Worm (Caenorhabditis elegans) whole organism, L4 larva: ENCODE results near the gene ceh-48.

Experiments
- F10B5.3 ChIP-seq: sonication (generic microtip); optimal IDR thresholded peaks from 2 replicates; lab custom pipeline; 2016; ENCODE audit warnings: mild to moderate bottlenecking, missing genetic modification characterization, missing compliant biosample characterization
- F26F4.8 ChIP-seq: fragments of 200-800 bp; sonication (Bioruptor generic); conservative IDR thresholded peaks from 2 replicates; pipeline ENCODE4 v1.3.6; 2022; ENCODE audit warnings: missing genetic modification characterization, missing compliant biosample characterization
- F37D6.2 ChIP-seq: sonication (generic microtip); optimal IDR thresholded peaks from 2 replicates; lab custom pipeline; 2016; ENCODE audit warnings: mild to moderate bottlenecking, missing genetic modification characterization, missing compliant biosample characterization
- F44E2.7 ChIP-seq: fragments of 200-800 bp; sonication (Bioruptor generic); IDR thresholded peaks from 2 replicates; pipeline ENCODE4 v2.1.2; 2022; ENCODE audit warnings: missing genetic modification characterization, missing compliant biosample characterization
- F49E8.2 ChIP-seq: sonication (generic microtip); optimal IDR thresholded peaks from 2 replicates; lab custom pipeline; 2016; ENCODE audit warnings: missing compliant biosample characterization, mild to moderate bottlenecking, missing genetic modification characterization, borderline replicate concordance
- T26A8.4 ChIP-seq: fragments of 200-800 bp; sonication (Bioruptor generic); IDR thresholded peaks from 2 replicates; pipeline ENCODE4 v1.3.6; 2022; ENCODE audit warnings: missing genetic modification characterization, missing compliant biosample characterization
- Y105C5A.15 ChIP-seq: fragments of 200-800 bp; sonication (Bioruptor generic); IDR thresholded peaks from 2 replicates; pipeline ENCODE4 v1.3.6; 2022; ENCODE audit warnings: missing genetic modification characterization, missing compliant biosample characterization
- Y48G9A.11 ChIP-seq: fragments of 200-800 bp; sonication (Bioruptor generic); IDR thresholded peaks from 2 replicates; pipeline ENCODE4 v1.3.6; 2022; ENCODE audit warnings: missing genetic modification reagents, missing genetic modification characterization, missing compliant biosample characterization
- Y75B8A.6 ChIP-seq: fragments of 200-800 bp; sonication (Bioruptor generic); IDR thresholded peaks from 2 replicates; pipeline ENCODE4 v1.3.6; 2022; ENCODE audit warnings: missing genetic modification reagents, missing genetic modification characterization, missing compliant biosample characterization
- ZK546.5 ChIP-seq, 2 experiments: sonication (generic microtip); optimal IDR thresholded peaks; 2 replicates each; lab custom pipeline; 2017; ENCODE audit warnings: missing biosample characterization in 2 of 2, missing genetic modification characterization in 2 of 2
- aha-1 ChIP-seq: fragments of 150-350 bp; peaks from one replicate; lab custom pipeline; 2014; ENCODE audit warnings: missing biosample characterization, missing genetic modification characterization
- ama-1 ChIP-seq: fragments of 150-350 bp; optimal IDR thresholded peaks from 2 replicates; lab custom pipeline; 2014; ENCODE audit warnings: inconsistent platforms, mixed read lengths
- ceh-20 ChIP-seq: fragments of 200-800 bp; sonication (Bioruptor generic); IDR thresholded peaks from 2 replicates; pipeline ENCODE4 v1.3.6; 2022; ENCODE audit warnings: missing genetic modification reagents, missing genetic modification characterization, missing compliant biosample characterization
- ceh-62 ChIP-seq: sonication (generic microtip); optimal IDR thresholded peaks from 2 replicates; lab custom pipeline; 2017; ENCODE audit warnings: missing biosample characterization, missing genetic modification characterization
- ces-1 ChIP-seq: fragments of 150-350 bp; sonication (generic microtip); optimal IDR thresholded peaks from 4 replicates; lab custom pipeline; 2014; ENCODE audit warnings: missing biosample characterization, missing genetic modification reagents, missing genetic modification characterization
- daf-16 ChIP-seq, 3 experiments: sonication (generic microtip); optimal IDR thresholded peaks; 2 replicates each; lab custom pipeline; 2016 to 2017; ENCODE audit warnings: missing genetic modification characterization in 3 of 3, missing genetic modification reagents in 3 of 3, mild to moderate bottlenecking in 2 of 3, missing compliant biosample characterization in 2 of 3, missing biosample characterization in 1 of 3, moderate library complexity in 1 of 3
- dmd-6 ChIP-seq: fragments of 200-800 bp; sonication (Bioruptor generic); IDR thresholded peaks from 2 replicates; pipeline ENCODE4 v1.3.6; 2022; ENCODE audit warnings: missing genetic modification reagents, missing genetic modification characterization, missing compliant biosample characterization
- dmd-9 ChIP-seq: fragments of 200-800 bp; sonication (Bioruptor generic); IDR thresholded peaks from 2 replicates; pipeline ENCODE4 v1.3.6; 2022; ENCODE audit warnings: missing genetic modification reagents, missing genetic modification characterization, missing compliant biosample characterization
- dpl-1 ChIP-seq: fragments of 150-350 bp; optimal IDR thresholded peaks from 2 replicates; lab custom pipeline; 2014; ENCODE audit warnings: missing biosample characterization, missing genetic modification reagents, missing genetic modification characterization
- dve-1 ChIP-seq: sonication (generic microtip); optimal IDR thresholded peaks from 2 replicates; lab custom pipeline; 2017; ENCODE audit warnings: antibody characterized with exemption, mild to moderate bottlenecking, missing genetic modification characterization, missing compliant biosample characterization; ENCODE audit not compliant: insufficient read depth
- egl-43 ChIP-seq: fragments of 200-800 bp; sonication (Bioruptor generic); IDR thresholded peaks from 2 replicates; pipeline ENCODE4 v1.3.6; 2022; ENCODE audit warnings: missing genetic modification reagents, missing genetic modification characterization, missing compliant biosample characterization
- fos-1 ChIP-seq: fragments of 150-350 bp; optimal IDR thresholded peaks from 2 replicates; lab custom pipeline; 2014; ENCODE audit warnings: missing biosample characterization, missing genetic modification characterization
- hlh-11 ChIP-seq: fragments of 200-800 bp; sonication (Bioruptor generic); optimal IDR thresholded peaks from 2 replicates; lab custom pipeline; 2018; ENCODE audit warnings: mild to moderate bottlenecking, missing genetic modification characterization, missing compliant biosample characterization
- hlh-30 ChIP-seq: sonication (generic microtip); optimal IDR thresholded peaks from 2 replicates; lab custom pipeline; 2017; ENCODE audit warnings: antibody characterized with exemption, mild to moderate bottlenecking, missing genetic modification characterization, missing compliant biosample characterization; ENCODE audit not compliant: insufficient read depth
- hmg-1.1 ChIP-seq: fragments of 200-800 bp; sonication (Bioruptor generic); IDR thresholded peaks from 2 replicates; pipeline ENCODE4 v1.3.6; 2022; ENCODE audit warnings: missing genetic modification reagents, missing genetic modification characterization, missing compliant biosample characterization
- lim-7 ChIP-seq: fragments of 200-800 bp; sonication (Bioruptor generic); IDR thresholded peaks from 2 replicates; pipeline ENCODE4 v1.3.6; 2022; ENCODE audit warnings: missing genetic modification characterization, missing compliant biosample characterization
- lin-15B ChIP-seq: fragments of 150-350 bp; sonication (generic microtip); optimal IDR thresholded peaks from 3 replicates; lab custom pipeline; 2014; ENCODE audit warnings: missing biosample characterization, missing genetic modification characterization
- lin-38 ChIP-seq: fragments of 200-800 bp; sonication (Bioruptor generic); IDR thresholded peaks from 2 replicates; pipeline ENCODE4 v1.3.6; 2022; ENCODE audit warnings: missing genetic modification reagents, missing genetic modification characterization, missing compliant biosample characterization
- lsy-2 ChIP-seq, 2 experiments: fragments of 150-350 bp in 1 of 2; sonication (generic microtip) in 1 of 2; optimal IDR thresholded peaks; 2 replicates each; lab custom pipeline; 2014 to 2017; ENCODE audit warnings: missing biosample characterization in 2 of 2, missing genetic modification characterization in 2 of 2
- madf-5 ChIP-seq, 2 experiments: fragments of 200-800 bp; sonication (Bioruptor generic); IDR thresholded peaks; 2 replicates each; pipeline ENCODE4 v1.3.6; 2022; ENCODE audit warnings: missing compliant biosample characterization in 2 of 2, missing genetic modification characterization in 2 of 2
- mdt-29 ChIP-seq: fragments of 200-800 bp; sonication (Bioruptor generic); IDR thresholded peaks from 2 replicates; pipeline ENCODE4 v1.3.6; 2022; ENCODE audit warnings: missing genetic modification reagents, missing genetic modification characterization, missing compliant biosample characterization
- mes-2 ChIP-seq: sonication (generic microtip); optimal IDR thresholded peaks from 2 replicates; lab custom pipeline; 2016; ENCODE audit warnings: missing genotype, mild to moderate bottlenecking, missing genetic modification characterization, missing compliant biosample characterization; ENCODE audit not compliant: poor library complexity, severe bottlenecking
- nhr-102 ChIP-seq: sonication (generic microtip); optimal IDR thresholded peaks from 2 replicates; lab custom pipeline; 2016; ENCODE audit warnings: mild to moderate bottlenecking, missing genetic modification characterization, moderate library complexity, missing compliant biosample characterization
- nhr-111 ChIP-seq: fragments of 200-800 bp; sonication (Bioruptor generic); optimal IDR thresholded peaks from 2 replicates; lab custom pipeline; 2018; ENCODE audit warnings: mild to moderate bottlenecking, missing genetic modification characterization, missing compliant biosample characterization
- nhr-237 ChIP-seq: sonication (generic microtip); optimal IDR thresholded peaks from 2 replicates; lab custom pipeline; 2017; ENCODE audit warnings: missing biosample characterization, missing genetic modification characterization
- nhr-25 ChIP-seq: sonication (generic microtip); optimal IDR thresholded peaks from 2 replicates; lab custom pipeline; 2017; ENCODE audit warnings: missing genetic modification characterization, mild to moderate bottlenecking, missing compliant biosample characterization, antibody characterized with exemption, moderate library complexity, borderline replicate concordance; ENCODE audit not compliant: insufficient read depth
- nhr-41 ChIP-seq: fragments of 200-800 bp; sonication (Bioruptor generic); IDR thresholded peaks from 2 replicates; pipeline ENCODE4 v1.3.6; 2022; ENCODE audit warnings: missing genetic modification reagents, missing genetic modification characterization, missing compliant biosample characterization
- nhr-42 ChIP-seq: fragments of 200-800 bp; sonication (Bioruptor generic); IDR thresholded peaks from 2 replicates; pipeline ENCODE4 v1.3.6; 2022; ENCODE audit warnings: missing genetic modification characterization, missing compliant biosample characterization
- nhr-76 ChIP-seq: fragments of 150-350 bp; optimal IDR thresholded peaks from 2 replicates; lab custom pipeline; 2014; ENCODE audit warnings: missing biosample characterization, missing genetic modification characterization
- php-3 ChIP-seq: fragments of 200-800 bp; sonication (Bioruptor generic); IDR thresholded peaks from 2 replicates; pipeline ENCODE4 v1.3.6; 2022; ENCODE audit warnings: missing genetic modification reagents, missing genetic modification characterization, missing compliant biosample characterization
- sdz-12 ChIP-seq: fragments of 200-800 bp; sonication (Bioruptor generic); optimal IDR thresholded peaks from 2 replicates; lab custom pipeline; 2018; ENCODE audit warnings: mild to moderate bottlenecking, missing genetic modification characterization, missing compliant biosample characterization
- snpc-1.2 ChIP-seq: fragments of 200-800 bp; sonication (Bioruptor generic); IDR thresholded peaks from 2 replicates; pipeline ENCODE4 v1.3.6; 2022; ENCODE audit warnings: missing genetic modification reagents, missing genetic modification characterization, missing compliant biosample characterization
- snpc-4 ChIP-seq: fragments of 150-350 bp; optimal IDR thresholded peaks from 2 replicates; lab custom pipeline; 2014; ENCODE audit warnings: missing biosample characterization, missing genetic modification characterization
- tag-97 ChIP-seq: fragments of 200-800 bp; sonication (Bioruptor generic); IDR thresholded peaks from 2 replicates; pipeline ENCODE4 v1.3.6; 2022; ENCODE audit warnings: missing genetic modification characterization, missing compliant biosample characterization
- unc-130 ChIP-seq: sonication (generic microtip); optimal IDR thresholded peaks from 2 replicates; lab custom pipeline; 2016; ENCODE audit warnings: missing genetic modification reagents, missing genetic modification characterization, missing compliant biosample characterization
- unc-62 ChIP-seq, 3 experiments: fragments of 150-350 bp in 1 of 3; sonication (generic microtip); optimal IDR thresholded peaks in 2 of 3; peaks in 1 of 3; 1 replicate in 1 of 3; 2 replicates in 2 of 3; lab custom pipeline; 2014 to 2017; ENCODE audit warnings: missing biosample characterization in 3 of 3, missing genetic modification characterization in 3 of 3, missing genetic modification reagents in 3 of 3, missing genotype in 1 of 3
- zfp-2 ChIP-seq: sonication (generic microtip); optimal IDR thresholded peaks from 2 replicates; lab custom pipeline; 2016; ENCODE audit warnings: mild to moderate bottlenecking, missing genetic modification characterization, missing compliant biosample characterization
- zfp-3 ChIP-seq: fragments of 200-800 bp; sonication (Bioruptor generic); conservative IDR thresholded peaks from 2 replicates; pipeline ENCODE4 v1.3.6; 2022; ENCODE audit warnings: missing genetic modification reagents, missing genetic modification characterization, missing compliant biosample characterization
- zip-2 ChIP-seq: fragments of 150-350 bp; optimal IDR thresholded peaks from 2 replicates; lab custom pipeline; 2014; ENCODE audit warnings: missing biosample characterization, missing genetic modification characterization
- ztf-11 ChIP-seq: fragments of 150-350 bp; optimal IDR thresholded peaks from 2 replicates; lab custom pipeline; 2014; ENCODE audit warnings: missing biosample characterization, missing genetic modification characterization

ceh-48 gene

DNA sequence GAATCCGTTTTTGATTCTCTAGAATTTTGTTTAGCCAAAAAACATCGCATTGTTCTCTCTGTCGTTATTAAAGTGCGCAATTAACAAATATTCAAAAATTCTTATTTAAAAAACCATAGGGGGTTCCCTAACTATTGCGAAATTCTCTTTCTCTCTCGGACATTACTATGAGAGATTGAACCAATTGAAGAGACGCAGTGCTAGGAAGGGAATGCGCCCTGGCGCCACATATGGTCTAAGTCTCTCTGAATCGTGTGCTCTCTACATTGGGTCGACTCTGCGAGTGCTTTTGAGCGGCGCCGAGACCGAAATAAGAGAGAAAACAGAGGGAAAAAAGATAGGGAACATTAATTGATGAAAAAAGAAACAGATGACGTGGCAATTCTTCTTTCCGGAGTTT is 26.0 kb upstream of the ceh-48 start:
- TF ChIP-seq dve-1 (tag; lab: Kevin White, UChicago) (peak; percentile 84), fos-1 (no peak), dpl-1 (GFP tag; lab: Kevin White, UChicago) (peak; percentile 49), snpc-1.2 (no peak), lin-38 (GFP tag; lab: Robert Waterston, UW) (peak; percentile 52), mdt-29 (GFP tag; lab: Robert Waterston, UW) (no peak), nhr-42 (GFP tag; lab: Robert Waterston, UW) (no peak), hmg-1.1 (GFP tag; lab: Robert Waterston, UW) (peak; percentile 84), ceh-62 (tag; lab: Kevin White, UChicago) (no peak), zfp-3 (no peak), unc-130 (GFP tag; lab: Kevin White, UChicago) (no peak), tag-97 (GFP tag; lab: Robert Waterston, UW) (no peak), nhr-111 (GFP tag; lab: Kevin White, UChicago) (no peak), nhr-25 (tag; lab: Kevin White, UChicago) (peak; percentile 22), lim-7 (GFP tag; lab: Robert Waterston, UW) (no peak), F37D6.2 (tag; lab: Kevin White, UChicago) (peak; percentile 38), lin-15B (tag; lab: Kevin White, UChicago) (no peak), nhr-237 (tag; lab: Kevin White, UChicago) (no peak), ama-1 (peak; percentile 34), nhr-102 (peak; percentile 18), Y48G9A.11 (GFP tag; lab: Robert Waterston, UW) (no peak), zfp-2 (tag; lab: Kevin White, UChicago) (no peak), F44E2.7 (GFP tag; lab: Robert Waterston, UW) (no peak), F26F4.8 (GFP tag; lab: Robert Waterston, UW) (no peak), ces-1 (GFP tag; lab: Kevin White, UChicago) (no peak), snpc-4 (no peak), unc-62 (GFP tag; optimal IDR thresholded peaks at IDR 0.05 in 1 of 2; lab: Kevin White, UChicago) (no peak), unc-62 (tag; optimal IDR thresholded peaks at IDR 0.05; lab: Kevin White, UChicago) (no peak), Y75B8A.6 (GFP tag; lab: Robert Waterston, UW) (no peak), hlh-11 (tag; lab: Kevin White, UChicago) (peak; percentile 90), madf-5 (GFP tag; IDR thresholded peaks at IDR 0.05; lab: Robert Waterston, UW) (no peak), hlh-30 (peak; percentile 73), ZK546.5 (tag; optimal IDR thresholded peaks at IDR 0.05; lab: Kevin White, UChicago) (no peak), ceh-20 (GFP tag; lab: Robert Waterston, UW) (peak; percentile 54; the same call in 1 of the 2 replicates), lsy-2 (tag; optimal IDR thresholded peaks at IDR 0.05; lab: Kevin White, UChicago) (peak in 1 of 2 experiments; percentile 76), nhr-41 (no peak), daf-16 (GFP tag; optimal IDR thresholded peaks at IDR 0.05; lab: Kevin White, UChicago) (peak in 1 of 2 experiments; percentile 16), daf-16 (tag; optimal IDR thresholded peaks at IDR 0.05; lab: Kevin White, UChicago) (peak; percentile 66), egl-43 (GFP tag; lab: Robert Waterston, UW) (0 out of 2 replicates have a peak, but pooled peaks have one; percentile 64), F49E8.2 (tag; lab: Kevin White, UChicago) (no peak), nhr-76 (tag; lab: Kevin White, UChicago) (no peak), sdz-12 (GFP tag; lab: Kevin White, UChicago) (no peak), T26A8.4 (peak; percentile 59), ztf-11 (tag; lab: Kevin White, UChicago) (no peak), dmd-6 (GFP tag; lab: Robert Waterston, UW) (peak; percentile 68), Y105C5A.15 (no peak), php-3 (GFP tag; lab: Robert Waterston, UW) (no peak), mes-2 (tag; lab: Kevin White, UChicago) (peak; percentile 68), zip-2 (no peak), F10B5.3 (tag; lab: Kevin White, UChicago) (no peak), aha-1 (tag; lab: Kevin White, UChicago) (peak; percentile 98), dmd-9 (GFP tag; lab: Robert Waterston, UW) (no peak)
